ENCODE assay signal across 5 fruit fly cellular contexts in genomic region chr3L:17427013-17427412, dm6.
TF ChIP-seq lines count a peak whose summit lies in the region.

TSS of gene Polr3G (minus strand) at chr3L:17427130.

- TF ChIP-seq CTCF in whole organism, embryonic (GFP tag; optimal IDR thresholded peaks at IDR 0.05; lab: Kevin White, UChicago) = no peak

TF ChIP-seq in whole organism, adult, 20 proteins besides CTCF, POLR2A, EP300 and RAD21:
- peak; percentile 4 for TF ChIP-seq Mnt (GFP tag; optimal IDR thresholded peaks at IDR 0.05; lab: Kevin White, UChicago)
- no peak for TF ChIP-seq kay (GFP tag; lab: Kevin White, UChicago; ENCODE audit: borderline replicate concordance)
- TF ChIP-seq CG11617 (GFP tag; optimal IDR thresholded peaks at IDR 0.05; lab: Kevin White, UChicago) = peak; percentile 18
- TF ChIP-seq CG5204 (GFP tag; optimal IDR thresholded peaks at IDR 0.05; lab: Kevin White, UChicago) = no peak
- TF ChIP-seq CG14711 (tag; optimal IDR thresholded peaks at IDR 0.05; lab: Kevin White, UChicago) = no peak
- TF ChIP-seq toe (GFP tag; optimal IDR thresholded peaks at IDR 0.05; lab: Kevin White, UChicago) = no peak
- TF ChIP-seq cnc (optimal IDR thresholded peaks at IDR 0.05; lab: Kevin White, UChicago) = no peak
- peak; percentile 21 for TF ChIP-seq bab1 (GFP tag; optimal IDR thresholded peaks at IDR 0.05; lab: Kevin White, UChicago)
- TF ChIP-seq CG7101 (tag; optimal IDR thresholded peaks at IDR 0.05; lab: Kevin White, UChicago) = peak; percentile 10
- TF ChIP-seq Hr96 (GFP tag; optimal IDR thresholded peaks at IDR 0.05; lab: Kevin White, UChicago) = no peak

TF ChIP-seq in whole organism, embryonic, 481 proteins besides CTCF, POLR2A, EP300 and RAD21 (continues in another document):
- TF ChIP-seq Atf3 (GFP tag; optimal IDR thresholded peaks at IDR 0.05; lab: Kevin White, UChicago) (no peak), sens (GFP tag; lab: Kevin White, UChicago) (peak; percentile 86), Med (GFP tag; lab: Kevin White, UChicago) (peak; percentile 80), gt (GFP tag; IDR thresholded peaks at IDR 0.05; lab: Robert Waterston, UW) (no peak), Ada2b (GFP tag; IDR thresholded peaks at IDR 0.05; lab: Robert Waterston, UW) (no peak), Sry-β (GFP tag; optimal IDR thresholded peaks at IDR 0.05; lab: Kevin White, UChicago) (no peak), CG15073 (GFP tag; optimal IDR thresholded peaks at IDR 0.05; lab: Kevin White, UChicago) (no peak), CG18764 (GFP tag; optimal IDR thresholded peaks at IDR 0.05; lab: Kevin White, UChicago) (no peak), CG12219 (GFP tag; optimal IDR thresholded peaks at IDR 0.05; lab: Kevin White, UChicago) (no peak), al (GFP tag; IDR thresholded peaks at IDR 0.05; lab: Robert Waterston, UW) (no peak), corto (GFP tag; optimal IDR thresholded peaks at IDR 0.05; lab: Kevin White, UChicago) (no peak), CG9437 (GFP tag; optimal IDR thresholded peaks at IDR 0.05; lab: Kevin White, UChicago) (no peak), CG17612 (GFP tag; IDR thresholded peaks at IDR 0.05; lab: Robert Waterston, UW) (no peak), Pdp1 (GFP tag; optimal IDR thresholded peaks at IDR 0.05; lab: Kevin White, UChicago) (peak in 1 of 2 experiments; percentile 23), zf30C (GFP tag; optimal IDR thresholded peaks at IDR 0.05; lab: Kevin White, UChicago) (no peak), cg (GFP tag; optimal IDR thresholded peaks at IDR 0.05; lab: Kevin White, UChicago) (no peak), Blimp-1 (GFP tag; optimal IDR thresholded peaks at IDR 0.05; lab: Kevin White, UChicago) (no peak), CG14667 (GFP tag; IDR thresholded peaks at IDR 0.05; lab: Robert Waterston, UW) (no peak), hth (optimal IDR thresholded peaks at IDR 0.05; lab: Kevin White, UChicago) (no peak), h (optimal IDR thresholded peaks at IDR 0.05; lab: Kevin White, UChicago) (no peak), ERR (GFP tag; optimal IDR thresholded peaks at IDR 0.05; lab: Kevin White, UChicago) (no peak), CG31365 (tag; optimal IDR thresholded peaks at IDR 0.05; lab: Kevin White, UChicago) (no peak), CG33557 (GFP tag; optimal IDR thresholded peaks at IDR 0.05; lab: Kevin White, UChicago) (no peak)

TF ChIP-seq in whole organism, prepupa, 60 proteins besides CTCF, POLR2A, EP300 and RAD21 (continues in another document):
- TF ChIP-seq CG7368 (GFP tag; optimal IDR thresholded peaks at IDR 0.05; lab: Kevin White, UChicago) = no peak
- peak; percentile 17 for TF ChIP-seq CG31627 (GFP tag; optimal IDR thresholded peaks at IDR 0.05; lab: Kevin White, UChicago)
- TF ChIP-seq CG11902 (GFP tag; optimal IDR thresholded peaks at IDR 0.05; lab: Kevin White, UChicago) = no peak
- no peak for TF ChIP-seq fd85E (GFP tag; optimal IDR thresholded peaks at IDR 0.05; lab: Kevin White, UChicago)
- no peak for TF ChIP-seq CG9139 (GFP tag; optimal IDR thresholded peaks at IDR 0.05; lab: Kevin White, UChicago)
- no peak for TF ChIP-seq CG3919 (GFP tag; optimal IDR thresholded peaks at IDR 0.05; lab: Kevin White, UChicago)
- no peak for TF ChIP-seq CG6276 (GFP tag; optimal IDR thresholded peaks at IDR 0.05; lab: Kevin White, UChicago)
- TF ChIP-seq Lpt (GFP tag; optimal IDR thresholded peaks at IDR 0.05; lab: Kevin White, UChicago) = no peak
- TF ChIP-seq CG10631 (GFP tag; optimal IDR thresholded peaks at IDR 0.05; lab: Kevin White, UChicago) = no peak
- no peak for TF ChIP-seq Gug (GFP tag; IDR thresholded peaks at IDR 0.05; lab: Robert Waterston, UW)
- no peak for TF ChIP-seq achi (GFP tag; optimal IDR thresholded peaks at IDR 0.05; lab: Kevin White, UChicago)
- TF ChIP-seq fkh (GFP tag; optimal IDR thresholded peaks at IDR 0.05; lab: Kevin White, UChicago) = peak; percentile 49
- no peak for TF ChIP-seq CG6792 (GFP tag; optimal IDR thresholded peaks at IDR 0.05; lab: Kevin White, UChicago)
- TF ChIP-seq CG6854 (GFP tag; optimal IDR thresholded peaks at IDR 0.05; lab: Kevin White, UChicago) = no peak
- TF ChIP-seq ss (GFP tag; optimal IDR thresholded peaks at IDR 0.05; lab: Kevin White, UChicago) = no peak
- peak; percentile 44 for TF ChIP-seq Eip75B (GFP tag; optimal IDR thresholded peaks at IDR 0.05; lab: Kevin White, UChicago)
- TF ChIP-seq topi (GFP tag; optimal IDR thresholded peaks at IDR 0.05; lab: Kevin White, UChicago) = peak; percentile 18
- no peak for TF ChIP-seq Hr38 (GFP tag; optimal IDR thresholded peaks at IDR 0.05; lab: Kevin White, UChicago)
- peak; percentile 27 for TF ChIP-seq Ets21C (GFP tag; optimal IDR thresholded peaks at IDR 0.05; lab: Kevin White, UChicago)
- no peak for TF ChIP-seq spab (GFP tag; optimal IDR thresholded peaks at IDR 0.05; lab: Kevin White, UChicago)
- no peak for TF ChIP-seq CG8119 (GFP tag; IDR thresholded peaks at IDR 0.05; lab: Robert Waterston, UW)
- TF ChIP-seq CG15336 (GFP tag; IDR thresholded peaks at IDR 0.05; lab: Robert Waterston, UW) = no peak
- peak; percentile 33 for TF ChIP-seq lz (GFP tag; optimal IDR thresholded peaks at IDR 0.05; lab: Kevin White, UChicago)

TF ChIP-seq in whole organism, pupa, 21 proteins besides CTCF, POLR2A, EP300 and RAD21:
- TF ChIP-seq CG17806 (tag; optimal IDR thresholded peaks at IDR 0.05; lab: Kevin White, UChicago) (peak; percentile 2), CG13204 (GFP tag; optimal IDR thresholded peaks at IDR 0.05; lab: Kevin White, UChicago) (no peak), Snoo (tag; optimal IDR thresholded peaks at IDR 0.05; lab: Kevin White, UChicago) (peak; percentile 16), CG32121 (GFP tag; IDR thresholded peaks at IDR 0.05; lab: Robert Waterston, UW) (no peak)

TF ChIP-seq in whole organism, wandering third instar larva, 38 proteins besides CTCF, POLR2A, EP300 and RAD21:
- no peak for TF ChIP-seq sage (GFP tag; optimal IDR thresholded peaks at IDR 0.05; lab: Kevin White, UChicago)
- TF ChIP-seq h (GFP tag; optimal IDR thresholded peaks at IDR 0.05; lab: Kevin White, UChicago) = peak; percentile 22
- no peak for TF ChIP-seq Sp1 (GFP tag; optimal IDR thresholded peaks at IDR 0.05; lab: Kevin White, UChicago)
- peak; percentile 8 for TF ChIP-seq ey (GFP tag; optimal IDR thresholded peaks at IDR 0.05; lab: Kevin White, UChicago)
- no peak for TF ChIP-seq dmrt93B (GFP tag; optimal IDR thresholded peaks at IDR 0.05; lab: Kevin White, UChicago)
- peak; percentile 54 for TF ChIP-seq brk (GFP tag; optimal IDR thresholded peaks at IDR 0.05; lab: Kevin White, UChicago)
- TF ChIP-seq sv (GFP tag; optimal IDR thresholded peaks at IDR 0.05; lab: Kevin White, UChicago) = peak; percentile 41
- peak; percentile 68 for TF ChIP-seq woc (GFP tag; optimal IDR thresholded peaks at IDR 0.05; lab: Kevin White, UChicago)
- TF ChIP-seq foxo (GFP tag; optimal IDR thresholded peaks at IDR 0.05; lab: Kevin White, UChicago) = peak in 1 of 2 experiments; percentile 26
- TF ChIP-seq Hnf4 (GFP tag; optimal IDR thresholded peaks at IDR 0.05; lab: Kevin White, UChicago) = peak; percentile 27
